Fruit fly (Drosophila melanogaster) whole organism, embryonic: ENCODE results near the gene Tasp1.

Experiments used
- Asciz ChIP-seq: fragments of 200-800 bp; sonication (Bioruptor generic); optimal IDR thresholded peaks from 2 replicates; lab custom pipeline; 2017; ENCODE audit warnings: missing biosample characterization, mild to moderate bottlenecking, missing genetic modification characterization, missing genetic modification reagents
- BtbVII ChIP-seq: fragments of 200-800 bp; sonication (Bioruptor generic); optimal IDR thresholded peaks from 3 replicates; lab custom pipeline; 2017; ENCODE audit warnings: missing biosample characterization, mild to moderate bottlenecking, missing genetic modification characterization
- CG10274 ChIP-seq: fragments of 200-800 bp; sonication (Bioruptor generic); optimal IDR thresholded peaks from 3 replicates; lab custom pipeline; 2017; ENCODE audit warnings: missing biosample characterization, mild to moderate bottlenecking, missing genetic modification characterization
- CG10959 ChIP-seq: fragments of 200-800 bp; sonication (Bioruptor generic); IDR thresholded peaks from 2 replicates; pipeline ENCODE4 v1.3.6; 2022; ENCODE audit warnings: missing biosample characterization, missing genetic modification characterization
- CG10979 ChIP-seq: fragments of 200-800 bp; sonication (Bioruptor generic); optimal IDR thresholded peaks from 2 replicates; lab custom pipeline; 2018; ENCODE audit warnings: missing biosample characterization, mild to moderate bottlenecking, missing genetic modification characterization, moderate library complexity
- CG12104 ChIP-seq: fragments of 200-800 bp; sonication (Bioruptor generic); optimal IDR thresholded peaks from 3 replicates; lab custom pipeline; 2016; ENCODE audit warnings: missing biosample characterization, missing genetic modification characterization
- CG13424 ChIP-seq: fragments of 200-800 bp; sonication (Bioruptor generic); optimal IDR thresholded peaks from 2 replicates; lab custom pipeline; 2019; ENCODE audit warnings: missing biosample characterization, mild to moderate bottlenecking, missing genetic modification characterization, moderate library complexity
- CG15011 ChIP-seq: fragments of 200-800 bp; sonication (Bioruptor generic); optimal IDR thresholded peaks from 3 replicates; lab custom pipeline; 2018; ENCODE audit warnings: missing biosample characterization, mild to moderate bottlenecking, missing genetic modification characterization
- CG1529 ChIP-seq: fragments of 200-800 bp; sonication (Bioruptor generic); optimal IDR thresholded peaks from 3 replicates; lab custom pipeline; 2018; ENCODE audit warnings: missing biosample characterization, missing genetic modification characterization
- CG17568 ChIP-seq: fragments of 200-800 bp; sonication (Bioruptor generic); optimal IDR thresholded peaks from 2 replicates; lab custom pipeline; 2018; ENCODE audit warnings: missing biosample characterization, mild to moderate bottlenecking, missing genetic modification characterization, moderate library complexity
- CG17612 ChIP-seq: fragments of 200-800 bp; sonication (Bioruptor generic); IDR thresholded peaks from 2 replicates; pipeline ENCODE4 v1.3.6; 2022; ENCODE audit warnings: missing biosample characterization, missing genetic modification characterization
- CG18476 ChIP-seq: fragments of 200-800 bp; sonication (Bioruptor generic); optimal IDR thresholded peaks from 2 replicates; lab custom pipeline; 2016; ENCODE audit warnings: missing biosample characterization, mild to moderate bottlenecking, missing genetic modification characterization
- CG2202 ChIP-seq: fragments of 200-800 bp; sonication (Bioruptor generic); optimal IDR thresholded peaks from 2 replicates; lab custom pipeline; 2018; ENCODE audit warnings: missing biosample characterization, mild to moderate bottlenecking, missing genetic modification characterization
- CG2678 ChIP-seq: fragments of 200-800 bp; sonication (Bioruptor generic); optimal IDR thresholded peaks from 3 replicates; lab custom pipeline; 2019; ENCODE audit warnings: missing biosample characterization, mild to moderate bottlenecking, missing genetic modification characterization, moderate library complexity
- CG2875 ChIP-seq: fragments of 200-800 bp; sonication (Bioruptor generic); optimal IDR thresholded peaks from 2 replicates; lab custom pipeline; 2017; ENCODE audit warnings: missing biosample characterization, mild to moderate bottlenecking, missing genetic modification characterization, missing genetic modification reagents
- CG30403 ChIP-seq: fragments of 200-800 bp; sonication (Bioruptor generic); optimal IDR thresholded peaks from 3 replicates; lab custom pipeline; 2016; ENCODE audit warnings: missing biosample characterization, missing genetic modification characterization
- CG31388 ChIP-seq: fragments of 200-800 bp; sonication (Bioruptor generic); optimal IDR thresholded peaks from 2 replicates; lab custom pipeline; 2016; ENCODE audit warnings: missing biosample characterization, missing genetic modification characterization
- CG34224 ChIP-seq: fragments of 200-800 bp; sonication (Bioruptor generic); IDR thresholded peaks from 3 replicates; pipeline ENCODE4 v1.3.6; 2022; ENCODE audit warnings: missing biosample characterization, missing genetic modification characterization; ENCODE audit not compliant: partially characterized antibody
- CG4282 ChIP-seq: fragments of 200-800 bp; sonication (Bioruptor generic); optimal IDR thresholded peaks from 2 replicates; lab custom pipeline; 2016; ENCODE audit warnings: missing biosample characterization, missing genetic modification characterization
- CG4707 ChIP-seq: fragments of 200-800 bp; sonication (Bioruptor generic); optimal IDR thresholded peaks from 2 replicates; lab custom pipeline; 2018; ENCODE audit warnings: missing biosample characterization, mild to moderate bottlenecking, missing genetic modification characterization, moderate library complexity
- CG6854 ChIP-seq: fragments of 200-800 bp; sonication (Bioruptor generic); optimal IDR thresholded peaks from 3 replicates; lab custom pipeline; 2017; ENCODE audit warnings: missing biosample characterization, mild to moderate bottlenecking, missing genetic modification characterization
- CG7987 ChIP-seq: fragments of 200-800 bp; sonication (Bioruptor generic); optimal IDR thresholded peaks from 2 replicates; lab custom pipeline; 2018; ENCODE audit warnings: missing biosample characterization, mild to moderate bottlenecking, missing genetic modification characterization, moderate library complexity
- CG9609 ChIP-seq: fragments of 200-800 bp; sonication (Bioruptor generic); optimal IDR thresholded peaks from 3 replicates; lab custom pipeline; 2016; ENCODE audit warnings: missing biosample characterization, missing genetic modification characterization
- CG9727 ChIP-seq: fragments of 200-800 bp; sonication (Bioruptor generic); optimal IDR thresholded peaks from 3 replicates; lab custom pipeline; 2017; ENCODE audit warnings: missing biosample characterization, mild to moderate bottlenecking, missing genetic modification characterization
- Chrac-16 ChIP-seq: fragments of 200-800 bp; sonication (Bioruptor generic); optimal IDR thresholded peaks from 3 replicates; lab custom pipeline; 2016; ENCODE audit warnings: missing biosample characterization, missing genetic modification characterization
- Dek ChIP-seq: fragments of 200-800 bp; sonication (Bioruptor generic); optimal IDR thresholded peaks from 3 replicates; lab custom pipeline; 2019; ENCODE audit warnings: missing biosample characterization, mild to moderate bottlenecking, missing genetic modification characterization, moderate library complexity
- Elba2 ChIP-seq: fragments of 200-800 bp; sonication (Bioruptor generic); optimal IDR thresholded peaks from 3 replicates; lab custom pipeline; 2016; ENCODE audit warnings: missing biosample characterization, missing genetic modification characterization
- H15 ChIP-seq: fragments of 200-800 bp; sonication (Bioruptor generic); IDR thresholded peaks from 3 replicates; pipeline ENCODE4 v1.3.6; 2022; ENCODE audit warnings: missing biosample characterization, missing genetic modification characterization
- HLHmδ ChIP-seq: fragments of 200-800 bp; sonication (Bioruptor generic); optimal IDR thresholded peaks from 2 replicates; lab custom pipeline; 2018; ENCODE audit warnings: missing biosample characterization, mild to moderate bottlenecking, missing genetic modification characterization, moderate library complexity
- Hey ChIP-seq: fragments of 200-800 bp; sonication (Bioruptor generic); optimal IDR thresholded peaks from 3 replicates; lab custom pipeline; 2018; ENCODE audit warnings: missing biosample characterization, mild to moderate bottlenecking, missing genetic modification characterization
- Kr ChIP-seq: fragments of 200-800 bp; sonication (Bioruptor generic); optimal IDR thresholded peaks from 2 replicates; lab custom pipeline; 2017; ENCODE audit warnings: missing biosample characterization, mild to moderate bottlenecking, missing genetic modification characterization
- ash1 ChIP-seq: fragments of 200-800 bp; sonication (Bioruptor generic); optimal IDR thresholded peaks from 2 replicates; lab custom pipeline; 2018; ENCODE audit warnings: missing biosample characterization, mild to moderate bottlenecking, missing genetic modification characterization
- bbx ChIP-seq: fragments of 200-800 bp; sonication (Bioruptor generic); IDR thresholded peaks from 2 replicates; pipeline ENCODE4 v1.3.6; 2022; ENCODE audit warnings: missing biosample characterization, missing genetic modification characterization; ENCODE audit not compliant: partially characterized antibody
- cg ChIP-seq: fragments of 200-800 bp; sonication (Bioruptor generic); optimal IDR thresholded peaks from 3 replicates; lab custom pipeline; 2019; ENCODE audit warnings: missing biosample characterization, mild to moderate bottlenecking, missing genetic modification characterization, moderate library complexity
- disco-r ChIP-seq: fragments of 200-800 bp; sonication (Bioruptor generic); optimal IDR thresholded peaks from 2 replicates; lab custom pipeline; 2016; ENCODE audit warnings: missing biosample characterization, missing genetic modification characterization
- insv ChIP-seq, 2 experiments: fragments of 200-800 bp; sonication (Bioruptor generic); optimal IDR thresholded peaks; 3 replicates each; lab custom pipeline; 2016 to 2018; ENCODE audit warnings: missing biosample characterization in 2 of 2, missing genetic modification characterization in 2 of 2
- inv ChIP-seq: fragments of 200-800 bp; sonication (Bioruptor generic); IDR thresholded peaks from 2 replicates; pipeline ENCODE4 v1.3.6; 2022; ENCODE audit warnings: missing biosample characterization, missing genetic modification characterization; ENCODE audit not compliant: partially characterized antibody
- jing ChIP-seq: fragments of 200-800 bp; sonication (Bioruptor generic); optimal IDR thresholded peaks from 2 replicates; lab custom pipeline; 2018; ENCODE audit warnings: missing biosample characterization, mild to moderate bottlenecking, missing genetic modification characterization
- lola ChIP-seq, 3 experiments: fragments of >200 bp in 2 of 3; fragments of 200-800 bp in 1 of 3; sonication (Bioruptor generic) in 1 of 3; optimal IDR thresholded peaks; 2 replicates each; lab custom pipeline; 2017 to 2019; ENCODE audit warnings: missing biosample characterization in 3 of 3, missing genetic modification characterization in 3 of 3, mild to moderate bottlenecking in 1 of 3, moderate library complexity in 1 of 3
- salm ChIP-seq: fragments of 200-800 bp; sonication (Bioruptor generic); optimal IDR thresholded peaks from 2 replicates; lab custom pipeline; 2018; ENCODE audit warnings: missing biosample characterization, mild to moderate bottlenecking, missing genetic modification characterization
- scrt ChIP-seq: fragments of 200-800 bp; sonication (Bioruptor generic); optimal IDR thresholded peaks from 2 replicates; lab custom pipeline; 2018; ENCODE audit warnings: missing biosample characterization, mild to moderate bottlenecking, missing genetic modification characterization, moderate library complexity
- slbo ChIP-seq: fragments of 200-800 bp; sonication (Bioruptor generic); IDR thresholded peaks from 2 replicates; pipeline ENCODE4 v1.3.6; 2022; ENCODE audit warnings: missing biosample characterization, missing genetic modification characterization
- sna ChIP-seq: fragments of 200-800 bp; sonication (Bioruptor generic); IDR thresholded peaks from 2 replicates; pipeline ENCODE4 v1.3.6; 2022; ENCODE audit warnings: missing biosample characterization, missing genetic modification characterization; ENCODE audit not compliant: partially characterized antibody
- sob ChIP-seq: fragments of 200-800 bp; sonication (Bioruptor generic); IDR thresholded peaks from 2 replicates; pipeline ENCODE4 v1.3.6; 2022; ENCODE audit warnings: missing biosample characterization, missing genetic modification characterization
- usp ChIP-seq: fragments of >200 bp; optimal IDR thresholded peaks from 2 replicates; lab custom pipeline; 2017; ENCODE audit warnings: missing biosample characterization, missing genetic modification characterization
- vfl ChIP-seq: fragments of 200-800 bp; sonication (Bioruptor generic); optimal IDR thresholded peaks from 2 replicates; lab custom pipeline; 2016; ENCODE audit warnings: missing biosample characterization, missing genetic modification characterization
- vnd ChIP-seq: fragments of 200-800 bp; sonication (Bioruptor generic); IDR thresholded peaks from 3 replicates; pipeline ENCODE4 v1.3.6; 2022; ENCODE audit warnings: missing biosample characterization, missing genetic modification characterization; ENCODE audit not compliant: partially characterized antibody
- yki ChIP-seq: fragments of >200 bp; optimal IDR thresholded peaks from 3 replicates; lab custom pipeline; 2018
- zfh1 ChIP-seq: fragments of 200-800 bp; sonication (Bioruptor generic); IDR thresholded peaks from 3 replicates; pipeline ENCODE4 v1.3.6; 2022; ENCODE audit warnings: missing biosample characterization, missing genetic modification characterization

Tasp1 gene

dm6 chr3L:16056101-16056891, 31.0 kb downstream of the Tasp1 start (continued):
- TF ChIP-seq CG10274 (GFP tag; lab: Kevin White, UChicago) (no peak), Kr (GFP tag; lab: Kevin White, UChicago) (no peak), disco-r (GFP tag; lab: Kevin White, UChicago) (no peak), BtbVII (no peak), usp (no peak), CG17568 (no peak), CG10959 (GFP tag; lab: Robert Waterston, UW) (0 out of 2 replicates have a peak, but pooled peaks have one; percentile 11), HLHmδ (GFP tag; lab: Kevin White, UChicago) (peak; percentile 55), Elba2 (GFP tag; lab: Kevin White, UChicago) (no peak), H15 (GFP tag; lab: Robert Waterston, UW) (no peak), vfl (no peak), CG9727 (GFP tag; lab: Kevin White, UChicago) (peak; percentile 52), CG7987 (peak; percentile 10), inv (GFP tag; lab: Robert Waterston, UW) (no peak), bbx (GFP tag; lab: Robert Waterston, UW) (no peak), zfh1 (GFP tag; lab: Robert Waterston, UW) (peak; percentile 40; the same call in 1 of the 3 replicates), CG34224 (GFP tag; lab: Robert Waterston, UW) (no peak), cg (GFP tag; lab: Kevin White, UChicago) (no peak), CG18476 (GFP tag; lab: Kevin White, UChicago) (peak; percentile 11), Dek (tag; lab: Kevin White, UChicago) (no peak), slbo (GFP tag; lab: Robert Waterston, UW) (no peak), salm (tag; lab: Kevin White, UChicago) (no peak), CG12104 (GFP tag; lab: Kevin White, UChicago) (no peak), CG31388 (GFP tag; lab: Kevin White, UChicago) (no peak), lola (GFP tag; optimal IDR thresholded peaks at IDR 0.05; lab: Kevin White, UChicago) (peak in 1 of 3 experiments; percentile 24), CG4707 (no peak), CG2678 (tag; lab: Kevin White, UChicago) (peak; percentile 32), CG13424 (tag; lab: Kevin White, UChicago) (no peak), CG17612 (no peak), insv (GFP tag; optimal IDR thresholded peaks at IDR 0.05; lab: Kevin White, UChicago) (no peak), sna (GFP tag; lab: Robert Waterston, UW) (no peak), CG15011 (GFP tag; lab: Kevin White, UChicago) (no peak), jing (GFP tag; lab: Kevin White, UChicago) (no peak), Asciz (GFP tag; lab: Kevin White, UChicago) (peak; percentile 49), CG1529 (no peak), Hey (tag; lab: Kevin White, UChicago) (no peak), CG9609 (GFP tag; lab: Kevin White, UChicago) (no peak), CG30403 (GFP tag; lab: Kevin White, UChicago) (no peak), yki (lab: Kevin White, UChicago) (no peak), ash1 (no peak), CG6854 (GFP tag; lab: Kevin White, UChicago) (no peak), CG2875 (peak; percentile 49), CG10979 (peak; percentile 27), vnd (no peak), sob (GFP tag; lab: Robert Waterston, UW) (no peak), Chrac-16 (GFP tag; lab: Kevin White, UChicago) (no peak), CG4282 (no peak), CG2202 (tag; lab: Kevin White, UChicago) (peak; percentile 58), scrt (GFP tag; lab: Kevin White, UChicago) (no peak)
